Fruit fly (Drosophila melanogaster) whole organism, wandering third instar larva: Measurements from ENCODE around the gene CG3062.

Source experiments
- Abd-B ChIP-seq: fragments of >200 bp; optimal IDR thresholded peaks from 2 replicates; lab custom pipeline; 2017; ENCODE audit warnings: missing biosample characterization, missing genetic modification characterization
- CG32264 ChIP-seq: fragments of 200-800 bp; sonication (Bioruptor generic); optimal IDR thresholded peaks from 2 replicates; lab custom pipeline; 2016; ENCODE audit warnings: missing biosample characterization, missing genetic modification characterization
- CG9705 ChIP-seq: fragments of 200-800 bp; sonication (Bioruptor generic); optimal IDR thresholded peaks from 2 replicates; lab custom pipeline; 2018; ENCODE audit warnings: missing biosample characterization, mild to moderate bottlenecking, missing genetic modification characterization
- CrebA ChIP-seq: fragments of 200-800 bp; sonication (Bioruptor generic); optimal IDR thresholded peaks from 2 replicates; lab custom pipeline; 2016; ENCODE audit warnings: missing biosample characterization, mild to moderate bottlenecking, missing genetic modification characterization, borderline replicate concordance
- Dfd ChIP-seq: fragments of >200 bp; optimal IDR thresholded peaks from 2 replicates; lab custom pipeline; 2017; ENCODE audit warnings: missing biosample characterization, missing genetic modification characterization
- Dif ChIP-seq: fragments of 200-275, 200-300 bp; sonication (Bioruptor generic); optimal IDR thresholded peaks from 2 replicates; lab custom pipeline; 2018; ENCODE audit warnings: missing biosample characterization, missing genetic modification characterization; ENCODE audit not compliant: partially characterized antibody
- GATAd ChIP-seq: sonication (Bioruptor generic); optimal IDR thresholded peaks from 2 replicates; lab custom pipeline; 2016; ENCODE audit warnings: missing biosample characterization, missing genetic modification characterization
- HLH106 ChIP-seq: fragments of 200-800 bp; optimal IDR thresholded peaks from 3 replicates; lab custom pipeline; 2019; ENCODE audit warnings: missing biosample characterization, mild to moderate bottlenecking, missing genetic modification characterization, moderate library complexity
- Hnf4 ChIP-seq: fragments of 200-800 bp; sonication (Bioruptor generic); optimal IDR thresholded peaks from 2 replicates; lab custom pipeline; 2016; ENCODE audit warnings: missing biosample characterization, mild to moderate bottlenecking, missing genetic modification characterization
- Hr78 ChIP-seq: fragments of >200 bp; optimal IDR thresholded peaks from 2 replicates; lab custom pipeline; 2017; ENCODE audit warnings: missing biosample characterization, missing genetic modification characterization
- Hr83 ChIP-seq: fragments of 200-300 bp; sonication (Bioruptor generic); optimal IDR thresholded peaks from 2 replicates; lab custom pipeline; 2016; ENCODE audit warnings: missing biosample characterization, mild to moderate bottlenecking, missing genetic modification characterization, moderate library complexity; ENCODE audit not compliant: poor library complexity, severe bottlenecking
- Jra ChIP-seq: sonication (Bioruptor generic); optimal IDR thresholded peaks from 2 replicates; lab custom pipeline; 2016; ENCODE audit warnings: missing biosample characterization, missing genetic modification characterization
- Mio ChIP-seq: sonication (Bioruptor generic); optimal IDR thresholded peaks from 2 replicates; lab custom pipeline; 2016; ENCODE audit warnings: missing biosample characterization, missing genetic modification characterization
- Myc ChIP-seq: fragments of >200 bp; optimal IDR thresholded peaks from 2 replicates; lab custom pipeline; 2017
- N ChIP-seq: fragments of >200 bp; optimal IDR thresholded peaks from 2 replicates; lab custom pipeline; 2018; ENCODE audit warnings: missing biosample characterization, missing external identifiers, missing genetic modification characterization
- OdsH ChIP-seq: fragments of 200-800 bp; sonication (Bioruptor generic); optimal IDR thresholded peaks from 2 replicates; lab custom pipeline; 2016; ENCODE audit warnings: missing biosample characterization, mild to moderate bottlenecking, missing genetic modification characterization
- Rel ChIP-seq, 2 experiments: fragments of 200-800 bp; sonication (Bioruptor generic) in 1 of 2; optimal IDR thresholded peaks; 2 replicates in 1 of 2; 3 replicates in 1 of 2; lab custom pipeline; 2016 to 2019; ENCODE audit warnings: mild to moderate bottlenecking in 2 of 2, missing biosample characterization in 2 of 2, missing genetic modification characterization in 2 of 2, moderate library complexity in 1 of 2
- Sp1 ChIP-seq: fragments of 200-800 bp; sonication (Bioruptor generic); optimal IDR thresholded peaks from 3 replicates; lab custom pipeline; 2019; ENCODE audit warnings: missing biosample characterization, mild to moderate bottlenecking, missing genetic modification characterization, moderate library complexity
- Vsx2 ChIP-seq: fragments of 200-300, 225-300 bp; sonication (Bioruptor generic); optimal IDR thresholded peaks from 2 replicates; lab custom pipeline; 2018; ENCODE audit warnings: missing biosample characterization, missing genetic modification characterization; ENCODE audit not compliant: partially characterized antibody
- br ChIP-seq: fragments of 200-800 bp; sonication (Bioruptor generic); optimal IDR thresholded peaks from 2 replicates; lab custom pipeline; 2016; ENCODE audit warnings: missing biosample characterization, missing genetic modification characterization
- brk ChIP-seq: fragments of 200-800 bp; sonication (Bioruptor generic); optimal IDR thresholded peaks from 2 replicates; lab custom pipeline; 2016; ENCODE audit warnings: missing biosample characterization, mild to moderate bottlenecking, missing genetic modification characterization
- dl ChIP-seq, 2 experiments: fragments of 175-275, 200-275 bp in 1 of 2; fragments of 200-275 bp in 1 of 2; sonication (Bioruptor generic); optimal IDR thresholded peaks; lab custom pipeline; 2018; ENCODE audit warnings: mild to moderate bottlenecking in 2 of 2, missing biosample characterization in 2 of 2, missing genetic modification characterization in 2 of 2, moderate library complexity in 2 of 2; ENCODE audit not compliant: partially characterized antibody in 2 of 2, insufficient read depth in 1 of 2
- dmrt93B ChIP-seq: fragments of 200-800 bp; sonication (Bioruptor generic); optimal IDR thresholded peaks from 2 replicates; lab custom pipeline; 2018; ENCODE audit warnings: missing biosample characterization, mild to moderate bottlenecking, missing genetic modification characterization
- dsf ChIP-seq: sonication (Bioruptor generic); optimal IDR thresholded peaks from 2 replicates; lab custom pipeline; 2016; ENCODE audit warnings: missing biosample characterization, missing genetic modification characterization, borderline replicate concordance
- ey ChIP-seq: fragments of 200-800 bp; sonication (Bioruptor generic); optimal IDR thresholded peaks from 2 replicates; lab custom pipeline; 2016; ENCODE audit warnings: missing biosample characterization, missing genetic modification characterization
- foxo ChIP-seq, 2 experiments: fragments of 200-800 bp; sonication (Bioruptor generic); optimal IDR thresholded peaks; 2 replicates in 1 of 2; 3 replicates in 1 of 2; lab custom pipeline; 2016 to 2017; ENCODE audit warnings: missing biosample characterization in 2 of 2, missing genetic modification characterization in 2 of 2
- fru ChIP-seq: fragments of 200-800 bp; sonication (Bioruptor generic); optimal IDR thresholded peaks from 3 replicates; lab custom pipeline; 2016; ENCODE audit warnings: missing biosample characterization, mild to moderate bottlenecking, missing genetic modification characterization
- h ChIP-seq: fragments of 200-800 bp; sonication (Bioruptor generic); optimal IDR thresholded peaks from 3 replicates; lab custom pipeline; 2016; ENCODE audit warnings: missing biosample characterization, mild to moderate bottlenecking, missing genetic modification characterization
- jim ChIP-seq: fragments of 175-275, 200-325 bp; sonication (Bioruptor generic); optimal IDR thresholded peaks from 2 replicates; lab custom pipeline; 2016; ENCODE audit warnings: missing biosample characterization, mild to moderate bottlenecking, missing genetic modification characterization
- lola ChIP-seq: fragments of >200 bp; optimal IDR thresholded peaks from 2 replicates; lab custom pipeline; 2017; ENCODE audit warnings: missing biosample characterization, missing genetic modification characterization
- pan ChIP-seq: fragments of >200 bp; optimal IDR thresholded peaks from 2 replicates; lab custom pipeline; 2017
- psq ChIP-seq: fragments of 200-800 bp; sonication (Bioruptor generic); optimal IDR thresholded peaks from 3 replicates; lab custom pipeline; 2017; ENCODE audit warnings: missing biosample characterization, mild to moderate bottlenecking, missing genetic modification characterization, moderate library complexity
- rgr ChIP-seq: fragments of 200-800 bp; sonication (Bioruptor generic); optimal IDR thresholded peaks from 3 replicates; lab custom pipeline; 2016; ENCODE audit warnings: missing biosample characterization, mild to moderate bottlenecking, missing genetic modification characterization
- sage ChIP-seq: fragments of 200-800 bp; sonication (Bioruptor generic); optimal IDR thresholded peaks from 2 replicates; lab custom pipeline; 2016; ENCODE audit warnings: missing biosample characterization, mild to moderate bottlenecking, missing genetic modification characterization
- sv ChIP-seq: fragments of 200-800 bp; sonication (Bioruptor generic); optimal IDR thresholded peaks from 3 replicates; lab custom pipeline; 2016; ENCODE audit warnings: missing biosample characterization, missing genetic modification characterization
- tai ChIP-seq: sonication (Bioruptor generic); optimal IDR thresholded peaks from 2 replicates; lab custom pipeline; 2016; ENCODE audit warnings: missing biosample characterization, missing genetic modification characterization
- usp ChIP-seq: fragments of >200 bp; optimal IDR thresholded peaks from 2 replicates; lab custom pipeline; 2017; ENCODE audit warnings: missing biosample characterization, missing genetic modification characterization
- woc ChIP-seq: sonication (Bioruptor generic); optimal IDR thresholded peaks from 2 replicates; lab custom pipeline; 2016; ENCODE audit warnings: missing biosample characterization, mild to moderate bottlenecking, missing genetic modification characterization

CG3062 gene

dm6 chrX:4666650-4667360 is 22.1 kb upstream of the CG3062 start, which contains the start of gene CG3009:
TSS of gene CG3009 (minus strand) at chrX:4666700.
- TF ChIP-seq sv (GFP tag; lab: Kevin White, UChicago): peak; percentile 96
- peak; percentile 98 for TF ChIP-seq dmrt93B (GFP tag; lab: Kevin White, UChicago)
- TF ChIP-seq Hr78: no peak
- TF ChIP-seq sage (GFP tag; lab: Kevin White, UChicago): peak; percentile 83
- peak; percentile 71 for TF ChIP-seq GATAd (GFP tag; lab: Kevin White, UChicago)
- peak; percentile 98 for TF ChIP-seq rgr (GFP tag; lab: Kevin White, UChicago)
- peak; percentile 97 for TF ChIP-seq Sp1 (GFP tag; lab: Kevin White, UChicago)
- peak; percentile 97 for TF ChIP-seq Hnf4 (GFP tag; lab: Kevin White, UChicago)
- TF ChIP-seq woc: peak; percentile 97
- peak; percentile 98 for TF ChIP-seq HLH106
- TF ChIP-seq usp (GFP tag; lab: Kevin White, UChicago): no peak
- peak; percentile 99 for TF ChIP-seq fru (GFP tag; lab: Kevin White, UChicago)
- peak; percentile 98 for TF ChIP-seq ey (GFP tag; lab: Kevin White, UChicago)
- TF ChIP-seq Jra (GFP tag; lab: Kevin White, UChicago): peak; percentile 90
- TF ChIP-seq Abd-B (GFP tag; lab: Kevin White, UChicago): no peak
- no peak for TF ChIP-seq N (GFP tag; lab: Kevin White, UChicago)
- TF ChIP-seq dl (GFP tag; optimal IDR thresholded peaks at IDR 0.05; lab: Kevin White, UChicago; ENCODE audit: insufficient read depth in 1 of 2, partially characterized antibody in 2 of 2): peak in 1 of 2 experiments; percentile 57
- TF ChIP-seq Mio (GFP tag; lab: Kevin White, UChicago): peak; percentile 85
- TF ChIP-seq Dif: peak; percentile 83
- peak; percentile 76 for TF ChIP-seq brk (GFP tag; lab: Kevin White, UChicago)
- TF ChIP-seq CG32264 (GFP tag; lab: Kevin White, UChicago): peak; percentile 92
- peak; percentile 98 for TF ChIP-seq br (GFP tag; lab: Kevin White, UChicago)
- TF ChIP-seq jim: no peak
- TF ChIP-seq Hr83 (GFP tag; lab: Kevin White, UChicago): peak; percentile 58
- peak; percentile 94 for TF ChIP-seq psq (GFP tag; lab: Kevin White, UChicago)
- peak; percentile 98 for TF ChIP-seq h (GFP tag; lab: Kevin White, UChicago)
- peak; percentile 80 to 99 for TF ChIP-seq foxo (GFP tag; optimal IDR thresholded peaks at IDR 0.05; lab: Kevin White, UChicago)
- TF ChIP-seq CrebA (GFP tag; lab: Kevin White, UChicago): peak; percentile 82
- TF ChIP-seq Rel (GFP tag; optimal IDR thresholded peaks at IDR 0.05; lab: Kevin White, UChicago): peak; percentile 85
- peak; percentile 94 for TF ChIP-seq Rel (tag; optimal IDR thresholded peaks at IDR 0.05; lab: Kevin White, UChicago)
- peak; percentile 97 for TF ChIP-seq CG9705
- peak; percentile 71 for TF ChIP-seq Myc
- peak; percentile 97 for TF ChIP-seq OdsH (GFP tag; lab: Kevin White, UChicago)
- peak; percentile 82 for TF ChIP-seq Vsx2 (GFP tag; lab: Kevin White, UChicago)
- peak; percentile 87 for TF ChIP-seq tai
- TF ChIP-seq Dfd: no peak
- TF ChIP-seq pan (lab: Kevin White, UChicago): no peak
- peak; percentile 69 for TF ChIP-seq dsf (GFP tag; lab: Kevin White, UChicago)
- no peak for TF ChIP-seq lola (GFP tag; lab: Kevin White, UChicago)

dm6 chrX:4664107-4664506 is 19.4 kb upstream of the CG3062 start:
- no peak for TF ChIP-seq Abd-B (GFP tag; lab: Kevin White, UChicago)
- TF ChIP-seq foxo (GFP tag; optimal IDR thresholded peaks at IDR 0.05; lab: Kevin White, UChicago): no peak
- no peak for TF ChIP-seq Hr78
- no peak for TF ChIP-seq GATAd (GFP tag; lab: Kevin White, UChicago)
- no peak for TF ChIP-seq rgr (GFP tag; lab: Kevin White, UChicago)
